Fruit fly (Drosophila melanogaster) Kc167 (cell line): ENCODE measurements around the gene aralar1.

Experiments
- Myc ChIP-seq: fragments of >200 bp; optimal IDR thresholded peaks from 2 replicates; lab custom pipeline; 2017; ENCODE audit warnings: missing external identifiers
- Sin3A ChIP-seq: fragments of >200 bp; optimal IDR thresholded peaks from 2 replicates; lab custom pipeline; 2018; ENCODE audit warnings: missing external identifiers
- h ChIP-seq: fragments of >200 bp; optimal IDR thresholded peaks from 3 replicates; lab custom pipeline; 2018; ENCODE audit warnings: missing external identifiers
- insv ChIP-seq: fragments of >200 bp; optimal IDR thresholded peaks from 3 replicates; lab custom pipeline; 2018; ENCODE audit warnings: missing external identifiers
- psq ChIP-seq: fragments of >200 bp; optimal IDR thresholded peaks from 2 replicates; lab custom pipeline; 2017; ENCODE audit warnings: missing external identifiers
- ttk ChIP-seq: sonication (Bioruptor generic); optimal IDR thresholded peaks from 2 replicates; lab custom pipeline; 2017; ENCODE audit warnings: missing external identifiers

DNA sequence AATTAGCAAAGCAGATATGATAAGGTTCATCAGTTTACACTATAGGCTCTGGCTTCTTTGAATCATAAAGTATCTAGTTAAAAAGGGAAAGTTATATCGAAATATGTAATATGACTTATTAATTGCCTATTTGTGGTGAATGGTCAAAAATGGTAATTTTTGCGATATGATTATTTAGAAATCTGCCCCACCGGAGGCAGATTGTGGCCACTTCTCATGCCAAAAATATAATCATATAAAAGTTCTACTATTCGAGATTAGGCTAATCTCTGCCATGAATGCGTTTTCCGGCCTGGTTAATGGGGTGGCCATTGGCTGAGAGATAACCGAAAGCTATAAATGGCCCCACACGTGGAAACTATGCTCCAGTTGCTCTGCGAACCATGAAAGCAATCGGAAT is 27.2 kb downstream of the aralar1 start, which contains the start of gene CG15533:
- TF ChIP-seq psq (no peak), insv (no peak), h (lab: Kevin White, UChicago) (no peak), ttk (lab: Kevin White, UChicago) (no peak), Myc (lab: Kevin White, UChicago) (no peak), Sin3A (lab: Kevin White, UChicago) (no peak)
